Worm (Caenorhabditis elegans) whole organism, L1 larva: ENCODE measurements around the gene Y67H2A.10.

Source experiments
- ama-1 ChIP-seq: fragments of 150-350 bp; optimal IDR thresholded peaks from 2 replicates; lab custom pipeline; 2014
- jun-1 ChIP-seq: fragments of 150-350 bp; optimal IDR thresholded peaks from 2 replicates; lab custom pipeline; 2014; ENCODE audit warnings: missing biosample characterization, missing genetic modification reagents, missing genetic modification characterization
- mdl-1 ChIP-seq, 2 experiments: fragments of 150-350 bp; optimal IDR thresholded peaks; 2 replicates each; lab custom pipeline; 2014 to 2017; ENCODE audit warnings: missing biosample characterization in 2 of 2, missing genetic modification characterization in 2 of 2, inconsistent platforms in 1 of 2
- nhr-11 ChIP-seq: fragments of 150-350 bp; optimal IDR thresholded peaks from 2 replicates; lab custom pipeline; 2014; ENCODE audit warnings: missing biosample characterization, missing genetic modification characterization
- nhr-237 ChIP-seq: fragments of 150-350 bp; optimal IDR thresholded peaks from 2 replicates; lab custom pipeline; 2014; ENCODE audit warnings: missing biosample characterization, missing genetic modification characterization
- sup-37 ChIP-seq: fragments of 200-800 bp; sonication (Bioruptor generic); optimal IDR thresholded peaks from 2 replicates; lab custom pipeline; 2018; ENCODE audit warnings: mild to moderate bottlenecking, missing genetic modification characterization, missing compliant biosample characterization

DNA sequence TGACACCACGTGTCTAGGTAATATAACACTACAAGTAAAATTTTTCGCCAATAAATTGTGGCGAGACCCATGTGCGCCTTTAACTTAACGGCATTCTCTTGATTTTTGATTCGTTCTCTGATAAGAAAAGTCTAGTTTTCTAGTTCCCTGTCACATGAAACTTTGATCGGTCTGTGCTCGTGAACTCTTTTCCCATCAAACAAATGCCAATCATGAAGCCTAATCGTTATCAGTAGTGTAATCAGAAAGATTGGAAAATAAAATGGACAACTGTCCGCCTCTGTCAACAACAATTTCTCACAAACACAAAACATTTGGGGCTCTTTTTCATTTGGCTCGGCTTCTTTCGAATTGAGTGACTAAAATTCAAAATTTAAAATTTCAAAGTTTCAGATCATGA, 35.5 kb downstream of the Y67H2A.10 start, which contains the start of gene ttr-45:
- TF ChIP-seq jun-1 = no peak
- TF ChIP-seq sup-37 (GFP tag; lab: Kevin White, UChicago) = no peak
- no peak for TF ChIP-seq nhr-11 (tag; lab: Kevin White, UChicago)
- TF ChIP-seq ama-1 = no peak
- TF ChIP-seq mdl-1 (tag; optimal IDR thresholded peaks at IDR 0.05; lab: Kevin White, UChicago) = peak in 1 of 2 experiments; percentile 24
- no peak for TF ChIP-seq nhr-237
